Worm (Caenorhabditis elegans) whole organism, L3 larva: Measurements from ENCODE around the gene egl-43.

ENCODE experiments used
- ZK546.5 ChIP-seq: sonication (generic microtip); optimal IDR thresholded peaks from 2 replicates; lab custom pipeline; 2017; ENCODE audit warnings: missing biosample characterization, missing genetic modification characterization
- aly-2 ChIP-seq: fragments of 150-350 bp; optimal IDR thresholded peaks from 2 replicates; lab custom pipeline; 2014; ENCODE audit warnings: missing biosample characterization, missing genetic modification characterization
- ama-1 ChIP-seq: fragments of 150-350 bp; optimal IDR thresholded peaks from 2 replicates; lab custom pipeline; 2018
- ceh-16 ChIP-seq: sonication (generic microtip); optimal IDR thresholded peaks from 2 replicates; lab custom pipeline; 2017; ENCODE audit warnings: missing biosample characterization, missing genetic modification characterization
- ceh-28 ChIP-seq: fragments of 150-350 bp; optimal IDR thresholded peaks from 2 replicates; lab custom pipeline; 2014; ENCODE audit warnings: missing biosample characterization, missing genetic modification reagents, missing genetic modification characterization
- ceh-9 ChIP-seq: sonication (generic microtip); optimal IDR thresholded peaks from 2 replicates; lab custom pipeline; 2018; ENCODE audit warnings: missing biosample characterization, missing genetic modification characterization
- daf-12 ChIP-seq: fragments of 150-350 bp; optimal IDR thresholded peaks from 2 replicates; lab custom pipeline; 2014; ENCODE audit warnings: missing biosample characterization, missing genetic modification reagents, missing genetic modification characterization
- egl-27 ChIP-seq: sonication (generic microtip); optimal IDR thresholded peaks from 4 replicates; lab custom pipeline; 2017; ENCODE audit warnings: missing biosample characterization, missing genetic modification reagents, missing genetic modification characterization
- egl-5 ChIP-seq: fragments of 150-350 bp; optimal IDR thresholded peaks from 2 replicates; lab custom pipeline; 2017; ENCODE audit warnings: missing biosample characterization, missing genetic modification reagents, missing genetic modification characterization, inconsistent platforms
- elt-2 ChIP-seq: sonication (generic microtip); optimal IDR thresholded peaks from 2 replicates; lab custom pipeline; 2016; ENCODE audit warnings: missing genetic modification reagents, mild to moderate bottlenecking, missing genetic modification characterization, missing compliant biosample characterization
- elt-3 ChIP-seq, 3 experiments: fragments of 150-350 bp in 1 of 3; sonication (generic microtip) in 2 of 3; optimal IDR thresholded peaks; 2 replicates in 2 of 3; 4 replicates in 1 of 3; lab custom pipeline; 2014 to 2017; ENCODE audit warnings: missing biosample characterization in 3 of 3, missing genetic modification characterization in 3 of 3
- eor-1 ChIP-seq, 2 experiments: fragments of 150-350 bp; optimal IDR thresholded peaks; 2 replicates each; lab custom pipeline; 2014 to 2018; ENCODE audit warnings: missing biosample characterization in 2 of 2, missing genetic modification characterization in 2 of 2
- fkh-10 ChIP-seq: sonication (generic microtip); optimal IDR thresholded peaks from 2 replicates; lab custom pipeline; 2017; ENCODE audit warnings: missing biosample characterization, missing genetic modification reagents, missing genetic modification characterization
- hmg-11 ChIP-seq: sonication (generic microtip); optimal IDR thresholded peaks from 2 replicates; lab custom pipeline; 2016; ENCODE audit warnings: missing genetic modification characterization, missing compliant biosample characterization
- jun-1 ChIP-seq: fragments of 150-350 bp; optimal IDR thresholded peaks from 2 replicates; lab custom pipeline; 2014; ENCODE audit warnings: missing biosample characterization, missing genetic modification reagents, missing genetic modification characterization
- lin-15B ChIP-seq: fragments of 150-350 bp; optimal IDR thresholded peaks from 2 replicates; lab custom pipeline; 2014; ENCODE audit warnings: missing biosample characterization, missing genetic modification characterization
- lin-39 ChIP-seq: fragments of 150-350 bp; optimal IDR thresholded peaks from 2 replicates; lab custom pipeline; 2018; ENCODE audit warnings: missing biosample characterization, missing genetic modification reagents, missing genetic modification characterization
- mdl-1 ChIP-seq: fragments of 150-350 bp; optimal IDR thresholded peaks from 2 replicates; lab custom pipeline; 2014; ENCODE audit warnings: missing biosample characterization, missing genetic modification characterization
- nfya-1 ChIP-seq: sonication (generic microtip); optimal IDR thresholded peaks from 2 replicates; lab custom pipeline; 2017; ENCODE audit warnings: missing genetic modification characterization, mild to moderate bottlenecking, missing compliant biosample characterization, antibody characterized with exemption, moderate library complexity; ENCODE audit not compliant: insufficient read depth
- nhr-11 ChIP-seq: fragments of 150-350 bp; optimal IDR thresholded peaks from 2 replicates; lab custom pipeline; 2014; ENCODE audit warnings: missing biosample characterization, missing genetic modification characterization
- nhr-237 ChIP-seq: fragments of 150-350 bp; optimal IDR thresholded peaks from 2 replicates; lab custom pipeline; 2014; ENCODE audit warnings: missing biosample characterization, missing genetic modification characterization
- nhr-25 ChIP-seq: sonication (generic microtip); optimal IDR thresholded peaks from 2 replicates; lab custom pipeline; 2017; ENCODE audit warnings: missing biosample characterization, missing genetic modification characterization
- nhr-28 ChIP-seq: fragments of 150-350 bp; optimal IDR thresholded peaks from 2 replicates; lab custom pipeline; 2014; ENCODE audit warnings: missing biosample characterization, missing genetic modification characterization
- nhr-67 ChIP-seq: fragments of 150-350 bp; optimal IDR thresholded peaks from 2 replicates; lab custom pipeline; 2014; ENCODE audit warnings: missing biosample characterization, missing genetic modification characterization
- nhr-76 ChIP-seq: fragments of 150-350 bp; sonication (generic microtip); optimal IDR thresholded peaks from 5 replicates; lab custom pipeline; 2014; ENCODE audit warnings: missing biosample characterization, missing genetic modification characterization
- pha-4 ChIP-seq: fragments of 150-350 bp; optimal IDR thresholded peaks from 2 replicates; lab custom pipeline; 2014; ENCODE audit warnings: missing biosample characterization, missing genetic modification reagents, missing genetic modification characterization
- pqm-1 ChIP-seq: fragments of 150-350 bp; optimal IDR thresholded peaks from 2 replicates; lab custom pipeline; 2017; ENCODE audit warnings: missing biosample characterization, missing genetic modification characterization, inconsistent platforms
- skn-1 ChIP-seq: fragments of 150-350 bp; optimal IDR thresholded peaks from 2 replicates; lab custom pipeline; 2014; ENCODE audit warnings: missing biosample characterization, missing genetic modification characterization
- tbx-2 ChIP-seq: sonication (generic microtip); optimal IDR thresholded peaks from 2 replicates; lab custom pipeline; 2016; ENCODE audit warnings: mild to moderate bottlenecking, missing genetic modification characterization, missing compliant biosample characterization
- unc-39 ChIP-seq: sonication (generic microtip); optimal IDR thresholded peaks from 4 replicates; lab custom pipeline; 2017; ENCODE audit warnings: missing biosample characterization, missing genetic modification characterization
- unc-62 ChIP-seq: fragments of 150-350 bp; sonication (generic microtip); optimal IDR thresholded peaks from 4 replicates; lab custom pipeline; 2014; ENCODE audit warnings: missing biosample characterization, missing genetic modification reagents, missing genetic modification characterization
- zag-1 ChIP-seq: fragments of 150-350 bp; optimal IDR thresholded peaks from 2 replicates; lab custom pipeline; 2014; ENCODE audit warnings: missing biosample characterization, missing genetic modification characterization
- ztf-11 ChIP-seq: fragments of 150-350 bp; optimal IDR thresholded peaks from 2 replicates; lab custom pipeline; 2014; ENCODE audit warnings: missing biosample characterization, missing genetic modification characterization
- ztf-4 ChIP-seq: fragments of 150-350 bp; optimal IDR thresholded peaks from 2 replicates; lab custom pipeline; 2014; ENCODE audit warnings: missing biosample characterization, missing genetic modification characterization

The egl-43 gene

DNA sequence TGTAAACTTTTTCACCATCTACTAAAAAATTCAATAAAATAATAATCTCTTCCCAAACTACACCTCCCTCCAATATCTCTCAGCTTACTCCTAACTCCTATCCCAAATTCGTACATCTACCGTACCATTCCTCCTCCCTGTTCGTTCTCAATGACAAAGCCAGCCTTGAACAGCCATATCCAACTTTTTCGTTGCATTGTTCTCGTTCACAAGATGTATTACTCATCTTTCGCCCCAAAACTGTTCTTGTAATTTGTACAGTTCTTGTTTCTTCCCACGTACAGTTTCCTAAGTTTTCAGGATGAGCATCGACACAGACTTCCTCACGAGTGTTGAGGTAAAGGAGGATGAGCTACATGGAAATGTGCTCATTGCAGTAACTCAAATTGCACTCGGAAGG, at the start of gene egl-43:
TSS of gene egl-43 (plus strand) at position 301 of the 400 bp plus-strand sequence.
- TF ChIP-seq unc-62 (GFP tag; lab: Kevin White, UChicago), result no peak
- no peak for TF ChIP-seq daf-12 (tag; lab: Kevin White, UChicago)
- TF ChIP-seq pqm-1 (tag; lab: Kevin White, UChicago), result no peak
- no peak for TF ChIP-seq ZK546.5 (tag; lab: Kevin White, UChicago)
- no peak for TF ChIP-seq nhr-237
- no peak for TF ChIP-seq ceh-9
- no peak for TF ChIP-seq pha-4 (tag; lab: Kevin White, UChicago)
- no peak for TF ChIP-seq hmg-11
- no peak for TF ChIP-seq aly-2 (tag; lab: Kevin White, UChicago)

ce11 chrII:9914999-9915398, 40.0 kb upstream of the egl-43 start, which contains the start of gene F26C11.3:
Gene F26C11.3 (minus strand): TSS chrII:9915099.
- TF ChIP-seq lin-39 (tag; lab: Kevin White, UChicago) (no peak), unc-62 (GFP tag; lab: Kevin White, UChicago) (no peak), elt-3 (tag; optimal IDR thresholded peaks at IDR 0.05; lab: Kevin White, UChicago) (no peak), ztf-11 (no peak), nhr-11 (tag; lab: Kevin White, UChicago) (no peak), ceh-16 (tag; lab: Kevin White, UChicago) (no peak), nhr-25 (tag; lab: Kevin White, UChicago) (no peak)

DNA sequence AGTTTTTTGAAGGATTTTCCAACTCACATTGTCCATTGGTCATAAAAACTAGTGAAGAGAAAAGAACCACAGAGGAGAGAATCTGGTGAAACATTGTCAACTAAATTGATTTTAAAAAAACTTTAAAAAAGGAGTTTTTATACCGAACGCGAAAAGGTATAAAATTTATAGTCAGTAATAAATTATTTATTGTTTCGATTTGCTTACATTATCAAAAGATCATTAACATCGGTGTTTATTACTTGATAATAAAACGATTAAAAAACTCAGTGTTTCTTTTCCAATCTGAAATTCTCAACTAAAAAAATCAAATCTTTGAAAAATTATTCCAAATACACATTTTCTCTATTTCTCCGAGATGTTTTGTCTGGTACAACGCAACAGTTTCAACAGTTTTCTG, 38.8 kb upstream of the egl-43 start, which contains the start of gene F26C11.4:
TSS of gene F26C11.4 (minus strand) at position 101 of the 400 bp plus-strand sequence.
- TF ChIP-seq ZK546.5 (tag; lab: Kevin White, UChicago) (no peak), elt-2 (no peak), nhr-28 (tag; lab: Kevin White, UChicago) (no peak), ama-1 (no peak)

DNA sequence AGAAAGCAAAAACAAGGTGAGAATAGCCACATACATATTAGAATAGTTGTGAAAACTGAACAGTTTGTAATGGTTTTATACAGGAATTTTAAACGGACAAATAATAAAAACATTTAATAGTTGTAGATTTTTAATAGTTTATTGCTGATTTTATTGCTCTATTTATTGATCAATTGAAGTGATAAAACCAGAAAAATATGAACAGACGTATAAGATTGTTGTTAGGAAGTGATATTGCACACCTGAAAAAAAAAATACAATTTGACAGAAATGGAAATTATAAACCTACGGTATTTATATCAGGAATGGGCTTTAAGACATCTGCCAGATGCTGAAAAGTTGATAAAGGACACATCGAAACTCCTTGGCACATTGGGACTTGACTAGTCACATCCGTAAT, 37.1 kb upstream of the egl-43 start, which contains the start of gene C05C10.8:
TSS of gene C05C10.8 (minus strand) at position 101 of the 400 bp plus-strand sequence.
- TF ChIP-seq ceh-16 (tag; lab: Kevin White, UChicago) (no peak), mdl-1 (no peak), ceh-28 (tag; lab: Kevin White, UChicago) (no peak), skn-1 (no peak), nhr-67 (tag; lab: Kevin White, UChicago) (no peak), elt-3 (tag; optimal IDR thresholded peaks at IDR 0.05; lab: Kevin White, UChicago) (no peak), unc-62 (GFP tag; lab: Kevin White, UChicago) (no peak), nhr-76 (tag; lab: Kevin White, UChicago) (no peak), ceh-9 (no peak), aly-2 (tag; lab: Kevin White, UChicago) (no peak), ama-1 (no peak), zag-1 (no peak), ztf-4 (no peak), unc-39 (no peak), nhr-237 (no peak)

ce11 chrII:9920468-9920867, 34.5 kb upstream of the egl-43 start, which contains the start of gene pho-10:
Gene pho-10 (minus strand): TSS chrII:9920568.
- no peak for TF ChIP-seq egl-5 (tag; lab: Kevin White, UChicago)
- no peak for TF ChIP-seq elt-3 (tag; optimal IDR thresholded peaks at IDR 0.05; lab: Kevin White, UChicago)
- TF ChIP-seq daf-12 (tag; lab: Kevin White, UChicago), result no peak
- TF ChIP-seq nhr-76 (tag; lab: Kevin White, UChicago), result no peak
- TF ChIP-seq skn-1, result no peak
- no peak for TF ChIP-seq fkh-10 (GFP tag; lab: Kevin White, UChicago)
- TF ChIP-seq jun-1 (tag; lab: Kevin White, UChicago), result no peak
- TF ChIP-seq eor-1 (tag; optimal IDR thresholded peaks at IDR 0.05; lab: Kevin White, UChicago), result no peak
- no peak for TF ChIP-seq ceh-16 (tag; lab: Kevin White, UChicago)
- TF ChIP-seq egl-27 (tag; lab: Kevin White, UChicago), result no peak
- no peak for TF ChIP-seq lin-15B (tag; lab: Kevin White, UChicago)
- TF ChIP-seq ceh-28 (tag; lab: Kevin White, UChicago), result no peak

DNA sequence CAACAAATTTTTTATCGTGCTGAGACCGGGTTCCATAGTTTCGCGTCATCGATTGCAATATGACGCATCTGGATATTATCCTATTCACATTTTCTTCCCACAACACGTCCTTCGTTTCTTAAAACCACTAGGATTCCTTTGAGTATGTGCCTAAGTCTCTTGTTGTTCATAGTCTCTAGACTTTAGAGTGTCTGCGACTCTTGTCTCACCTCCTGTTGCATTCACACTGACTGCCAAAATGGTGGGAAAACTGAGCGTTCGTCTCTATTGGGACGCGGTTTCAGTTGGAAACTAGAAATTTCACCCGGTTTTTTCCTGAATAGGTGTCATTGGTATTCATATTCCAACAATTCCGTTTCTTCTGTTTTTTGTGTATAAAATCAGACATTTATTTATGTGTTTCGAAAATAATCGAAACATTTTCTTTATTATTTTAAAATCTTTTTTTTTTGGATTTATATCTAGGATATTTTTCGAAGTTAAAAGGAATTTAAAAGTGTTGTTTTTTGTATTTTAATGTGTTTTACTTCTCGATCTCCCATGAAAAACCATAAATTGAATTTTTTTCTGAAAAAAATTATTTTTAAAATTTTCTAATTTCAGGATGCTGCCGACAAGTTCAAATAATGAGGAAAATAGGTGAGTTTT, 33.2 kb upstream of the egl-43 start, which contains the start of gene C05C10.2:
TSS of gene C05C10.2 (plus strand) at position 598 of the 648 bp plus-strand sequence.
- TF ChIP-seq nfya-1 (tag; lab: Kevin White, UChicago) (peak; percentile 35), skn-1 (no peak), tbx-2 (tag; lab: Kevin White, UChicago) (no peak)
